Fruit fly (Drosophila melanogaster): Measurements from ENCODE around the gene Vps45.

Vps45 gene

dm6 chr3R:9586663-9587248 is 23.0 kb downstream of the Vps45 start, which contains the start of gene P58IPK (continued):
- TF ChIP-seq CG14860 (GFP tag; IDR thresholded peaks at IDR 0.05; ENCODE audit: partially characterized antibody) (peak; percentile 88), D (optimal IDR thresholded peaks at IDR 0.05) (no peak), D (GFP tag; optimal IDR thresholded peaks at IDR 0.05) (no peak), CG8281 (tag; optimal IDR thresholded peaks at IDR 0.05) (no peak), CG17912 (GFP tag; optimal IDR thresholded peaks at IDR 0.05) (no peak), dpn (GFP tag; optimal IDR thresholded peaks at IDR 0.05) (peak; percentile 75 to 79), CG9727 (GFP tag; optimal IDR thresholded peaks at IDR 0.05) (peak; percentile 48), ato (GFP tag; IDR thresholded peaks at IDR 0.05; ENCODE audit: partially characterized antibody) (peak; percentile 88), CrebB (tag; optimal IDR thresholded peaks at IDR 0.05) (peak; percentile 42), CG16813 (GFP tag; IDR thresholded peaks at IDR 0.05; ENCODE audit: partially characterized antibody) (peak; percentile 97), Usf (GFP tag; optimal IDR thresholded peaks at IDR 0.05) (peak; percentile 17), ac (GFP tag; optimal IDR thresholded peaks at IDR 0.05) (no peak), B-H1 (GFP tag; IDR thresholded peaks at IDR 0.05) (no peak), CG15601 (tag; optimal IDR thresholded peaks at IDR 0.05) (peak; percentile 46), E2f2 (GFP tag; IDR thresholded peaks at IDR 0.05) (peak; percentile 80), CG14441 (GFP tag; IDR thresholded peaks at IDR 0.05) (peak; percentile 77), ERR (GFP tag; optimal IDR thresholded peaks at IDR 0.05) (peak; percentile 61), gcm2 (GFP tag; optimal IDR thresholded peaks at IDR 0.05) (no peak), stc (GFP tag; IDR thresholded peaks at IDR 0.05) (no peak; the same call in 1 of the 2 replicates), pfk (GFP tag; optimal IDR thresholded peaks at IDR 0.05) (no peak), CG8359 (GFP tag; optimal IDR thresholded peaks at IDR 0.05; ENCODE audit: borderline replicate concordance) (no peak), dmrt99B (tag; optimal IDR thresholded peaks at IDR 0.05) (no peak), Bteb2 (GFP tag; optimal IDR thresholded peaks at IDR 0.05) (peak; percentile 70), kah (GFP tag; optimal IDR thresholded peaks at IDR 0.05) (peak; percentile 55), CG12155 (GFP tag; optimal IDR thresholded peaks at IDR 0.05) (peak; percentile 78), hbn (GFP tag; IDR thresholded peaks at IDR 0.05; ENCODE audit: partially characterized antibody) (peak; percentile 88), Mes4 (GFP tag; optimal IDR thresholded peaks at IDR 0.05) (peak; percentile 36), slou (GFP tag; optimal IDR thresholded peaks at IDR 0.05) (no peak), dmrt11E (tag; optimal IDR thresholded peaks at IDR 0.05) (peak; percentile 41), ham (GFP tag; IDR thresholded peaks at IDR 0.05) (no peak), CG16863 (GFP tag; optimal IDR thresholded peaks at IDR 0.05) (peak; percentile 45), pum (GFP tag; optimal IDR thresholded peaks at IDR 0.05) (peak; percentile 67), Taf1 (GFP tag; IDR thresholded peaks at IDR 0.05) (peak; percentile 13; the same call in 1 of the 2 replicates), CG14710 (tag; optimal IDR thresholded peaks at IDR 0.05) (peak; percentile 73), exex (tag; optimal IDR thresholded peaks at IDR 0.05) (peak; percentile 24), gfzf (GFP tag; optimal IDR thresholded peaks at IDR 0.05) (peak; percentile 41), vfl (GFP tag; optimal IDR thresholded peaks at IDR 0.05) (peak; percentile 65), CG12236 (GFP tag; optimal IDR thresholded peaks at IDR 0.05) (no peak), CHES-1-like (GFP tag; optimal IDR thresholded peaks at IDR 0.05) (peak; percentile 69), pros (GFP tag; optimal IDR thresholded peaks at IDR 0.05) (no peak), br (optimal IDR thresholded peaks at IDR 0.05) (no peak), Sry-δ (GFP tag; optimal IDR thresholded peaks at IDR 0.05) (peak; percentile 97), HmgD (GFP tag; optimal IDR thresholded peaks at IDR 0.05) (peak; percentile 62), Ets97D (GFP tag; optimal IDR thresholded peaks at IDR 0.05) (peak; percentile 90), chm (GFP tag; IDR thresholded peaks at IDR 0.05) (no peak; the same call in 1 of the 2 replicates), Sox100B (GFP tag; optimal IDR thresholded peaks at IDR 0.05) (no peak), lmd (GFP tag; IDR thresholded peaks at IDR 0.05) (peak; percentile 66; the same call in 1 of the 2 replicates), az2 (GFP tag; optimal IDR thresholded peaks at IDR 0.05) (peak; percentile 64), ewg (GFP tag; optimal IDR thresholded peaks at IDR 0.05) (peak; percentile 19), HLH3B (GFP tag; IDR thresholded peaks at IDR 0.05) (peak; percentile 29; the same call in 1 of the 2 replicates)

All from whole organism, embryonic.